Fruit fly (Drosophila melanogaster): ENCODE results near the gene CG11951.

Gene CG11951

DNA sequence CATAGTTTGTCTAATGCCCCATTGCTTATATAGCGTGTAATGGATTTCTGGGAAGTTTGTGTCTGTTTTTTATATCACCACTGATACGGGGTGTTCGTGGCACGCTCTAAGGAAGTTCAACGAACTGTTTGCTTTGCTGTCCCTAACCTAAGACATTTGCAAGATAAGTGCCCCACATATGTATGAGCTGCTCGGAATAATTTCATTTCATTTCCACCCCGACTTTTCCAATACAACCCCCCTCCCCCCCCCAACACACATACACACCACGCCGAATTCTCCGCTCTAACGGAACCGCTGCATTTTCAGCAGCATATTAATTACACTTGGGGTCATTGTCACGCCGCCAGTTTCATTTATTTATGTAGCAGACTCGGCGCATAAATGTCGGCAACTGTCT lies 29.5 kb upstream of the CG11951 start:
- no peak for TF ChIP-seq insv (optimal IDR thresholded peaks at IDR 0.05)
- TF ChIP-seq ttk (optimal IDR thresholded peaks at IDR 0.05): no peak
- no peak for TF ChIP-seq psq (optimal IDR thresholded peaks at IDR 0.05)
- no peak for TF ChIP-seq Myc (optimal IDR thresholded peaks at IDR 0.05)
- no peak for TF ChIP-seq Sin3A (optimal IDR thresholded peaks at IDR 0.05)
- no peak for TF ChIP-seq h (optimal IDR thresholded peaks at IDR 0.05)

DNA sequence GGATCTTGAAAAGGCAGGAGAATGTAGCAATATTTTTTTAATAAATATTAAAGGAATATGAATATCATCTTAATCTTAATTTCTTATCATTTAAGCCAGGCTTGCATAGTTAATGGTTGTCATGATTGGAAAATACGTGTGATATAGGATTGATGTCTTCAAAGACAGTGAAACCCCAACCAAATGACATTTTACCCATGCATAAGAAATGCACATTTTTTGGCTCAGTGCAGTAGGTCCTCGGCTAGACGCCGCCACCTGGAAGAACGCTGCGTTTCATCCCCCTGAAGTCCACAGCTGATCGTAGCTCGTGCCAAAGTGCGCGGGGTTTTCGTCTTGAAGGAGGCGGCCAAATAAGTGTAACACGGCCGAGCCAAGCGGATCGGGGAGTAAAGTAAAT lies 28.1 kb upstream of the CG11951 start:
- no peak for TF ChIP-seq Myc (optimal IDR thresholded peaks at IDR 0.05)
- no peak for TF ChIP-seq ttk (optimal IDR thresholded peaks at IDR 0.05)
- TF ChIP-seq Sin3A (optimal IDR thresholded peaks at IDR 0.05): no peak
- TF ChIP-seq h (optimal IDR thresholded peaks at IDR 0.05): no peak
- TF ChIP-seq insv (optimal IDR thresholded peaks at IDR 0.05): no peak
- no peak for TF ChIP-seq psq (optimal IDR thresholded peaks at IDR 0.05)

dm6 chr3R:29265075-29265474 lies 26.6 kb upstream of the CG11951 start:
- TF ChIP-seq ttk (optimal IDR thresholded peaks at IDR 0.05): no peak
- no peak for TF ChIP-seq h (optimal IDR thresholded peaks at IDR 0.05)
- TF ChIP-seq insv (optimal IDR thresholded peaks at IDR 0.05): no peak
- TF ChIP-seq psq (optimal IDR thresholded peaks at IDR 0.05): no peak
- no peak for TF ChIP-seq Sin3A (optimal IDR thresholded peaks at IDR 0.05)
- no peak for TF ChIP-seq Myc (optimal IDR thresholded peaks at IDR 0.05)

- TF ChIP-seq Sin3A (optimal IDR thresholded peaks at IDR 0.05): no peak
Observed at dm6 chr3R:29263264-29263663, 24.7 kb upstream of the CG11951 start.

DNA sequence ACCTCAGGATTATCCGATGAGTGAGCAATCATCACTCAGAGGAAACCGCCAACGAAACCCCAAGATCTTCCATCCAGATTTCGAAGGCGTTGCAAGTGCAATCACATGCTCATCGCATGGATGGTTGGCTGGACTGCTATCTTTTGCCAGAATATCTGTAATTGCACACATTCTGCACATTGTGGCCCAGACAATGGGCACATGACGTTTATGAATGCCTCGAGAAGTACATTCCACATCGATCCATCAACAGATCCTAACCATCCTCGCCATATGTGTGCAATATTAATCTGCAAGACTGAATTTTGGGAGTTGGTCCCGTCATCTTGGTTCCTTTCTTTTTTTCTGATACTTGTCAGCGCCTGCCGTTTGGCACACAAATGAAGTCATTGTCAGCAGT lies 24.0 kb upstream of the CG11951 start:
- no peak for TF ChIP-seq h (optimal IDR thresholded peaks at IDR 0.05)

- no peak for TF ChIP-seq Sin3A (optimal IDR thresholded peaks at IDR 0.05)
- no peak for TF ChIP-seq ttk (optimal IDR thresholded peaks at IDR 0.05)
- no peak for TF ChIP-seq Myc (optimal IDR thresholded peaks at IDR 0.05)
- no peak for TF ChIP-seq psq (optimal IDR thresholded peaks at IDR 0.05)
- no peak for TF ChIP-seq h (optimal IDR thresholded peaks at IDR 0.05)
- TF ChIP-seq insv (optimal IDR thresholded peaks at IDR 0.05): no peak
Observed at dm6 chr3R:29259466-29260132, 21.1 kb upstream of the CG11951 start.

- TF ChIP-seq insv (optimal IDR thresholded peaks at IDR 0.05) (no peak), Myc (optimal IDR thresholded peaks at IDR 0.05) (no peak), ttk (optimal IDR thresholded peaks at IDR 0.05) (no peak), Sin3A (optimal IDR thresholded peaks at IDR 0.05) (no peak), psq (optimal IDR thresholded peaks at IDR 0.05) (no peak), h (optimal IDR thresholded peaks at IDR 0.05) (no peak)
Observed at dm6 chr3R:29257890-29258691, 19.6 kb upstream of the CG11951 start.

DNA sequence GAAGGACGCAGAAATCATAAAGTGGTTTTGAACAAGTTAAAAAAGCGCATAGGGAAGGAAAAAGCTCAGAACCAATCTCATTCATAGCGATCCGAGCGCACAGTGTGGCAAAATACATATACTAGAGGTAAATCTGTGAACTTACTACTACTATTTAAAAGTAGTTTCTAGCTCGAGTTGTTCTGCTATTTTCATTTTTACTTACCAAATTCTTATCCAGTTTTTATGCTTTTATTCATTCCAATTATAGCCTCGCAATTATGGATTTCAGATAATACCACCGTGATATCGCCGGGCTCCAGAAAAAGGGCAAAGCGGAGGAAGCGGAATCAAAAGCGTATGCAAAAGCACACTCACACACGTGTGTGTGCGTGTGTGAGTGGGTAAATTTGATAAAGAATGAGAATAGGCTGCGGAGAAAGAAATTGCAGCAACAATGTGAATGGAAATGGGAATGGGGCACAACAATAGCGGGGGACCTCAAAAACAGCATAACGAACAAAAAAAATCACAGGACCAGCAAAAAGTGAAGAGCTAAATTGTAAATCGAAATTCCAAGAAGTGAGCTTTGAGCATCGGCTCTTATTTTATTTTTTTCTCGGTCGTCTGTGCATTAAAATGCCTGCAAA lies 18.4 kb upstream of the CG11951 start:
- TF ChIP-seq insv (optimal IDR thresholded peaks at IDR 0.05) (no peak), psq (optimal IDR thresholded peaks at IDR 0.05) (no peak), Sin3A (optimal IDR thresholded peaks at IDR 0.05) (no peak), Myc (optimal IDR thresholded peaks at IDR 0.05) (no peak), ttk (optimal IDR thresholded peaks at IDR 0.05) (no peak), h (optimal IDR thresholded peaks at IDR 0.05) (no peak)

dm6 chr3R:29255963-29256527 lies 17.5 kb upstream of the CG11951 start, which contains the start of gene CG45544:
Gene CG45544 (plus strand): TSS chr3R:29256485.
- TF ChIP-seq Sin3A (optimal IDR thresholded peaks at IDR 0.05) (no peak), h (optimal IDR thresholded peaks at IDR 0.05) (no peak), Myc (optimal IDR thresholded peaks at IDR 0.05) (no peak), psq (optimal IDR thresholded peaks at IDR 0.05) (no peak), insv (optimal IDR thresholded peaks at IDR 0.05) (no peak), ttk (optimal IDR thresholded peaks at IDR 0.05) (no peak)

dm6 chr3R:29255166-29255962 lies 16.8 kb upstream of the CG11951 start, which contains the start of gene stg:
Gene stg (minus strand): TSS chr3R:29255800.
- no peak for TF ChIP-seq ttk (optimal IDR thresholded peaks at IDR 0.05)
- TF ChIP-seq insv (optimal IDR thresholded peaks at IDR 0.05): no peak
- no peak for TF ChIP-seq psq (optimal IDR thresholded peaks at IDR 0.05)

DNA sequence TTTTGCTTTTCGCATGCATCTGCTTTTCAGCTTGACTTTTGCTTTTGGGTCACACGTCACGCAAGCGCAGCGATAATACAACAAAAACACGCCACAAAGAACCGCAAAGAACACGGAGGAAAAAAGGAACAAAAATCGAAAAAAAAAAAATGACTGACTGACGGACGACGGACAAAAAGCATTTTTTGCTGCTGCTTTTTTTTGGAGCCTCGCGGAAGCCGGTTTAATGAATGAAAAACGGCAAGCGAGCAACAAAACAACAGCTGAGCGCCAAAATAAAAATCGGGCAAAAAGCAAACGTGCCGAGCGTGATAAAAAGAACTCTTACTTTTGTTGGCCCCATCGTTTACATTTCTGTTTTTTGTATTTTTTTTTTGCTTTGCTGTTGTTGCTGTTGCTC lies 15.9 kb upstream of the CG11951 start:
- TF ChIP-seq insv (optimal IDR thresholded peaks at IDR 0.05): no peak
- TF ChIP-seq Sin3A (optimal IDR thresholded peaks at IDR 0.05): no peak
- no peak for TF ChIP-seq psq (optimal IDR thresholded peaks at IDR 0.05)
- no peak for TF ChIP-seq h (optimal IDR thresholded peaks at IDR 0.05)
- no peak for TF ChIP-seq ttk (optimal IDR thresholded peaks at IDR 0.05)

DNA sequence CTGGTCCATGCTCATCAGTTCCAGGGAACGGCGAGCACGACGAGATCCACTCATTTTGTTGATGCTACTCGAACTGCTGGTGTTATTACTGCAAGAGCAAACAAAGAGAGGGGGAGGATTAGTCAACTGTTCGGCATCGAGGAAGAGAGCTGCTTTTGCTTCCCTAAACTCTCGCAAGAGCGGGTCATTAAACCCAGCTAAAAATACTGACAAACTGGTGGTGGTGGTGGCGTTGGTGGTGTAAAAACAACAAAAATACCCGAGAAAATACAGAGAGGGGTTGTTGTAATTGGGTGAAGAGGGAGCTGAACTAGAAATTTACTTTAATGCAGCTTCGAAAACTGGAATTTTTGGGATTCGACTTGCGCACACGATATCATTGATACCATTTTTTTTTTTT lies 15.4 kb upstream of the CG11951 start:
- TF ChIP-seq psq (optimal IDR thresholded peaks at IDR 0.05) (no peak), insv (optimal IDR thresholded peaks at IDR 0.05) (no peak), Myc (optimal IDR thresholded peaks at IDR 0.05) (no peak), h (optimal IDR thresholded peaks at IDR 0.05) (no peak), ttk (optimal IDR thresholded peaks at IDR 0.05) (no peak), Sin3A (optimal IDR thresholded peaks at IDR 0.05) (no peak)

All from Kc167 (cell line).